Worm (Caenorhabditis elegans) whole organism, late embryonic: ENCODE measurements around the gene Y59A8B.21.

Experiments
- ahr-1 ChIP-seq: sonication (generic microtip); optimal IDR thresholded peaks from 2 replicates; lab custom pipeline; 2016; ENCODE audit warnings: missing genetic modification characterization, missing compliant biosample characterization
- ceh-22 ChIP-seq: sonication (generic microtip); optimal IDR thresholded peaks from 2 replicates; lab custom pipeline; 2017; ENCODE audit warnings: missing biosample characterization, missing genetic modification characterization
- ceh-24 ChIP-seq: sonication (generic microtip); optimal IDR thresholded peaks from 2 replicates; lab custom pipeline; 2016; ENCODE audit warnings: mild to moderate bottlenecking, missing genetic modification characterization, missing compliant biosample characterization
- ceh-9 ChIP-seq: sonication (generic microtip); optimal IDR thresholded peaks from 2 replicates; lab custom pipeline; 2016; ENCODE audit warnings: mild to moderate bottlenecking, missing genetic modification characterization, inconsistent platforms, missing compliant biosample characterization
- dmd-4 ChIP-seq: sonication (generic microtip); optimal IDR thresholded peaks from 2 replicates; lab custom pipeline; 2016; ENCODE audit warnings: borderline replicate concordance, missing genetic modification characterization, missing compliant biosample characterization
- elt-2 ChIP-seq: sonication (generic microtip); optimal IDR thresholded peaks from 2 replicates; lab custom pipeline; 2016; ENCODE audit warnings: missing genetic modification reagents, missing genetic modification characterization, missing compliant biosample characterization
- eyg-1 ChIP-seq: sonication (generic microtip); optimal IDR thresholded peaks from 2 replicates; lab custom pipeline; 2016; ENCODE audit warnings: missing genotype, missing genetic modification characterization, missing compliant biosample characterization
- fkh-10 ChIP-seq: fragments of 150-350 bp; optimal IDR thresholded peaks from 2 replicates; lab custom pipeline; 2014; ENCODE audit warnings: missing biosample characterization, missing genetic modification reagents, missing genetic modification characterization
- hlh-15 ChIP-seq: sonication (generic microtip); optimal IDR thresholded peaks from 2 replicates; lab custom pipeline; 2016; ENCODE audit warnings: missing genetic modification characterization, missing compliant biosample characterization
- odd-2 ChIP-seq: sonication (generic microtip); optimal IDR thresholded peaks from 2 replicates; lab custom pipeline; 2017; ENCODE audit warnings: antibody characterized with exemption, mild to moderate bottlenecking, missing genetic modification characterization, missing compliant biosample characterization
- pqm-1 ChIP-seq: sonication (generic microtip); optimal IDR thresholded peaks from 2 replicates; lab custom pipeline; 2016; ENCODE audit warnings: missing genetic modification characterization, missing compliant biosample characterization
- sox-4 ChIP-seq: sonication (generic microtip); optimal IDR thresholded peaks from 2 replicates; lab custom pipeline; 2017; ENCODE audit warnings: mild to moderate bottlenecking, missing genetic modification characterization, inconsistent platforms, missing compliant biosample characterization
- unc-55 ChIP-seq: sonication (generic microtip); optimal IDR thresholded peaks from 2 replicates; lab custom pipeline; 2017; ENCODE audit warnings: missing biosample characterization, missing genetic modification reagents, missing genetic modification characterization
- unc-86 ChIP-seq: sonication (generic microtip); optimal IDR thresholded peaks from 2 replicates; lab custom pipeline; 2016; ENCODE audit warnings: missing genetic modification characterization, missing compliant biosample characterization

- TF ChIP-seq elt-2 (tag; lab: Kevin White, UChicago) (no peak), hlh-15 (tag; lab: Kevin White, UChicago) (no peak), odd-2 (tag; lab: Kevin White, UChicago) (no peak), fkh-10 (GFP tag; lab: Kevin White, UChicago) (no peak), sox-4 (tag; lab: Kevin White, UChicago) (no peak), unc-55 (GFP tag; lab: Kevin White, UChicago) (no peak), ceh-24 (tag; lab: Kevin White, UChicago) (no peak), pqm-1 (tag; lab: Kevin White, UChicago) (no peak), ahr-1 (tag; lab: Kevin White, UChicago) (no peak), ceh-22 (tag; lab: Kevin White, UChicago) (no peak), ceh-9 (no peak), dmd-4 (tag; lab: Kevin White, UChicago) (no peak), eyg-1 (no peak), unc-86 (tag; lab: Kevin White, UChicago) (no peak)
Observed at ce11 chrV:17982935-17983334, 3.1 kb upstream of the Y59A8B.21 start.
